Worm (Caenorhabditis elegans) whole organism, L3 larva: ENCODE results near the gene F59B2.8.

ENCODE experiments used
- R02D3.7 ChIP-seq: fragments of 150-350 bp; optimal IDR thresholded peaks from 2 replicates; lab custom pipeline; 2014; ENCODE audit warnings: missing biosample characterization, missing genetic modification characterization
- aly-2 ChIP-seq: fragments of 150-350 bp; optimal IDR thresholded peaks from 2 replicates; lab custom pipeline; 2014; ENCODE audit warnings: missing biosample characterization, missing genetic modification characterization
- ama-1 ChIP-seq: fragments of 150-350 bp; optimal IDR thresholded peaks from 2 replicates; lab custom pipeline; 2018
- ceh-28 ChIP-seq: fragments of 150-350 bp; optimal IDR thresholded peaks from 2 replicates; lab custom pipeline; 2014; ENCODE audit warnings: missing biosample characterization, missing genetic modification reagents, missing genetic modification characterization
- ceh-82 ChIP-seq: fragments of 150-350 bp; optimal IDR thresholded peaks from 2 replicates; lab custom pipeline; 2014; ENCODE audit warnings: missing biosample characterization, missing genetic modification characterization
- jun-1 ChIP-seq: fragments of 150-350 bp; optimal IDR thresholded peaks from 2 replicates; lab custom pipeline; 2014; ENCODE audit warnings: missing biosample characterization, missing genetic modification reagents, missing genetic modification characterization
- mdl-1 ChIP-seq: fragments of 150-350 bp; optimal IDR thresholded peaks from 2 replicates; lab custom pipeline; 2014; ENCODE audit warnings: missing biosample characterization, missing genetic modification characterization
- mml-1 ChIP-seq: fragments of 150-350 bp; sonication (generic microtip); optimal IDR thresholded peaks from 3 replicates; lab custom pipeline; 2014; ENCODE audit warnings: missing biosample characterization, missing genetic modification characterization
- nhr-25 ChIP-seq: sonication (generic microtip); optimal IDR thresholded peaks from 2 replicates; lab custom pipeline; 2017; ENCODE audit warnings: missing biosample characterization, missing genetic modification characterization
- nhr-77 ChIP-seq: fragments of 150-350 bp; optimal IDR thresholded peaks from 2 replicates; lab custom pipeline; 2014; ENCODE audit warnings: missing biosample characterization, missing genetic modification characterization
- pha-4 ChIP-seq: fragments of 150-350 bp; optimal IDR thresholded peaks from 2 replicates; lab custom pipeline; 2014; ENCODE audit warnings: missing biosample characterization, missing genetic modification reagents, missing genetic modification characterization
- unc-62 ChIP-seq: fragments of 150-350 bp; sonication (generic microtip); optimal IDR thresholded peaks from 4 replicates; lab custom pipeline; 2014; ENCODE audit warnings: missing biosample characterization, missing genetic modification reagents, missing genetic modification characterization
- zag-1 ChIP-seq: fragments of 150-350 bp; optimal IDR thresholded peaks from 2 replicates; lab custom pipeline; 2014; ENCODE audit warnings: missing biosample characterization, missing genetic modification characterization
- ztf-11 ChIP-seq: fragments of 150-350 bp; optimal IDR thresholded peaks from 2 replicates; lab custom pipeline; 2014; ENCODE audit warnings: missing biosample characterization, missing genetic modification characterization

DNA sequence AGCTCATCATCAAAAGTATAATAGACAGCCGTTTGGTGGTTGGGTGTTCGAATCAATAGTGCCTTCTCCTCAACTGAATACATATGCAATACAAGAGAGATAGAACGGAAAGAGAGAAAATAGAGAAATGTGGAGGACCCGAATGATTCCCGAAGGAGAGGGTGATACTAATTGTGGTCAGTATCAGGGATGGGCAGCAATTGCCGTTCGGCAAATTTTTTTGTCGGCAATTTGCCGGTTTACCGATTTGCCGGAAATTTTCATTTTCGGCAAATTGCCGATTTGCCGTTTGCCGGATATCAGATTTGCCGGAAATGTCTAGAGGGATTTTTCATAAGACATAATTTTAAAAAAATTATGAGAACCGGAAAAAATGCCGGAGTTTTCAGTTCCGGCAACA, 2.3 kb upstream of the F59B2.8 start, which contains the start of gene F59B2.9:
- TF ChIP-seq nhr-25 (no peak), ama-1 (lab: Kevin White, UChicago) (no peak), ztf-11 (tag; lab: Kevin White, UChicago) (no peak), mdl-1 (tag; lab: Kevin White, UChicago) (no peak), aly-2 (tag; lab: Kevin White, UChicago) (no peak), zag-1 (tag; lab: Kevin White, UChicago) (no peak), mml-1 (no peak), jun-1 (tag; lab: Kevin White, UChicago) (no peak), ceh-82 (tag; lab: Kevin White, UChicago) (no peak), unc-62 (GFP tag; lab: Kevin White, UChicago) (no peak), R02D3.7 (tag; lab: Kevin White, UChicago) (no peak), nhr-77 (tag; lab: Kevin White, UChicago) (no peak), ceh-28 (no peak), pha-4 (tag; lab: Kevin White, UChicago) (no peak)
